Worm (Caenorhabditis elegans) whole organism, L4 larva: ENCODE measurements around the gene M03A1.8.

Experiments used
- D1046.2 ChIP-seq: fragments of 200-800 bp; sonication (Bioruptor generic); IDR thresholded peaks from 2 replicates; pipeline ENCODE4 v1.3.6; 2022; ENCODE audit warnings: missing genetic modification characterization, missing compliant biosample characterization
- F10B5.3 ChIP-seq: sonication (generic microtip); optimal IDR thresholded peaks from 2 replicates; lab custom pipeline; 2016; ENCODE audit warnings: mild to moderate bottlenecking, missing genetic modification characterization, missing compliant biosample characterization
- F37D6.2 ChIP-seq: sonication (generic microtip); optimal IDR thresholded peaks from 2 replicates; lab custom pipeline; 2016; ENCODE audit warnings: mild to moderate bottlenecking, missing genetic modification characterization, missing compliant biosample characterization
- F44E2.7 ChIP-seq: fragments of 200-800 bp; sonication (Bioruptor generic); IDR thresholded peaks from 2 replicates; pipeline ENCODE4 v2.1.2; 2022; ENCODE audit warnings: missing genetic modification characterization, missing compliant biosample characterization
- T20F7.1 ChIP-seq: fragments of 200-800 bp; sonication (Bioruptor generic); optimal IDR thresholded peaks from 2 replicates; lab custom pipeline; 2018; ENCODE audit warnings: mild to moderate bottlenecking, missing genetic modification characterization, missing compliant biosample characterization
- T26A8.4 ChIP-seq: fragments of 200-800 bp; sonication (Bioruptor generic); IDR thresholded peaks from 2 replicates; pipeline ENCODE4 v1.3.6; 2022; ENCODE audit warnings: missing genetic modification characterization, missing compliant biosample characterization
- Y48G9A.11 ChIP-seq: fragments of 200-800 bp; sonication (Bioruptor generic); IDR thresholded peaks from 2 replicates; pipeline ENCODE4 v1.3.6; 2022; ENCODE audit warnings: missing genetic modification reagents, missing genetic modification characterization, missing compliant biosample characterization
- Y75B8A.6 ChIP-seq: fragments of 200-800 bp; sonication (Bioruptor generic); IDR thresholded peaks from 2 replicates; pipeline ENCODE4 v1.3.6; 2022; ENCODE audit warnings: missing genetic modification reagents, missing genetic modification characterization, missing compliant biosample characterization
- ZK337.2 ChIP-seq: fragments of 200-800 bp; sonication (Bioruptor generic); IDR thresholded peaks from 2 replicates; pipeline ENCODE4 v1.3.6; 2022; ENCODE audit warnings: missing genetic modification reagents, missing genetic modification characterization, missing compliant biosample characterization
- ZK546.5 ChIP-seq, 2 experiments: sonication (generic microtip); optimal IDR thresholded peaks; 2 replicates each; lab custom pipeline; 2017; ENCODE audit warnings: missing biosample characterization in 2 of 2, missing genetic modification characterization in 2 of 2
- aha-1 ChIP-seq: fragments of 150-350 bp; peaks from one replicate; lab custom pipeline; 2014; ENCODE audit warnings: missing biosample characterization, missing genetic modification characterization
- aly-2 ChIP-seq: sonication (generic microtip); optimal IDR thresholded peaks from 2 replicates; lab custom pipeline; 2018; ENCODE audit warnings: missing biosample characterization, missing genetic modification characterization
- attf-4 ChIP-seq: sonication (generic microtip); optimal IDR thresholded peaks from 3 replicates; lab custom pipeline; 2017; ENCODE audit warnings: missing biosample characterization, missing genetic modification characterization
- ceh-20 ChIP-seq: fragments of 200-800 bp; sonication (Bioruptor generic); IDR thresholded peaks from 2 replicates; pipeline ENCODE4 v1.3.6; 2022; ENCODE audit warnings: missing genetic modification reagents, missing genetic modification characterization, missing compliant biosample characterization
- ceh-28 ChIP-seq: fragments of 150-350 bp; optimal IDR thresholded peaks from 2 replicates; lab custom pipeline; 2014; ENCODE audit warnings: missing biosample characterization, missing genetic modification reagents, missing genetic modification characterization
- ceh-62 ChIP-seq: sonication (generic microtip); optimal IDR thresholded peaks from 2 replicates; lab custom pipeline; 2017; ENCODE audit warnings: missing biosample characterization, missing genetic modification characterization
- ces-1 ChIP-seq: fragments of 150-350 bp; sonication (generic microtip); optimal IDR thresholded peaks from 4 replicates; lab custom pipeline; 2014; ENCODE audit warnings: missing biosample characterization, missing genetic modification reagents, missing genetic modification characterization
- dmd-6 ChIP-seq: fragments of 200-800 bp; sonication (Bioruptor generic); IDR thresholded peaks from 2 replicates; pipeline ENCODE4 v1.3.6; 2022; ENCODE audit warnings: missing genetic modification reagents, missing genetic modification characterization, missing compliant biosample characterization
- dmd-8 ChIP-seq: fragments of 200-800 bp; sonication (Bioruptor generic); IDR thresholded peaks from 2 replicates; pipeline ENCODE4 v1.3.6; 2022; ENCODE audit warnings: missing genetic modification characterization, missing compliant biosample characterization
- dpl-1 ChIP-seq: fragments of 150-350 bp; optimal IDR thresholded peaks from 2 replicates; lab custom pipeline; 2014; ENCODE audit warnings: missing biosample characterization, missing genetic modification reagents, missing genetic modification characterization
- duxl-1 ChIP-seq: sonication (generic microtip); optimal IDR thresholded peaks from 2 replicates; lab custom pipeline; 2016; ENCODE audit warnings: mild to moderate bottlenecking, missing genetic modification characterization, moderate library complexity, missing compliant biosample characterization; ENCODE audit not compliant: poor library complexity
- dve-1 ChIP-seq: sonication (generic microtip); optimal IDR thresholded peaks from 2 replicates; lab custom pipeline; 2017; ENCODE audit warnings: antibody characterized with exemption, mild to moderate bottlenecking, missing genetic modification characterization, missing compliant biosample characterization; ENCODE audit not compliant: insufficient read depth
- egl-43 ChIP-seq: fragments of 200-800 bp; sonication (Bioruptor generic); IDR thresholded peaks from 2 replicates; pipeline ENCODE4 v1.3.6; 2022; ENCODE audit warnings: missing genetic modification reagents, missing genetic modification characterization, missing compliant biosample characterization
- hif-1 ChIP-seq, 2 experiments: sonication (generic microtip); optimal IDR thresholded peaks; 2 replicates each; lab custom pipeline; 2016 to 2017; ENCODE audit warnings: missing compliant biosample characterization in 2 of 2, missing genetic modification characterization in 2 of 2, missing genetic modification reagents in 2 of 2, missing genotype in 2 of 2, mild to moderate bottlenecking in 1 of 2
- hlh-11 ChIP-seq: fragments of 200-800 bp; sonication (Bioruptor generic); optimal IDR thresholded peaks from 2 replicates; lab custom pipeline; 2018; ENCODE audit warnings: mild to moderate bottlenecking, missing genetic modification characterization, missing compliant biosample characterization
- hlh-30 ChIP-seq: sonication (generic microtip); optimal IDR thresholded peaks from 2 replicates; lab custom pipeline; 2017; ENCODE audit warnings: antibody characterized with exemption, mild to moderate bottlenecking, missing genetic modification characterization, missing compliant biosample characterization; ENCODE audit not compliant: insufficient read depth
- hmg-1.1 ChIP-seq: fragments of 200-800 bp; sonication (Bioruptor generic); IDR thresholded peaks from 2 replicates; pipeline ENCODE4 v1.3.6; 2022; ENCODE audit warnings: missing genetic modification reagents, missing genetic modification characterization, missing compliant biosample characterization
- lin-1 ChIP-seq: fragments of 200-800 bp; sonication (Bioruptor generic); IDR thresholded peaks from 2 replicates; pipeline ENCODE4 v1.3.6; 2022; ENCODE audit warnings: missing genetic modification reagents, missing genetic modification characterization, missing compliant biosample characterization
- lin-13 ChIP-seq: fragments of 150-350 bp; optimal IDR thresholded peaks from 2 replicates; lab custom pipeline; 2014; ENCODE audit warnings: missing biosample characterization, missing genetic modification reagents, missing genetic modification characterization
- lin-38 ChIP-seq: fragments of 200-800 bp; sonication (Bioruptor generic); IDR thresholded peaks from 2 replicates; pipeline ENCODE4 v1.3.6; 2022; ENCODE audit warnings: missing genetic modification reagents, missing genetic modification characterization, missing compliant biosample characterization
- lsy-2 ChIP-seq, 2 experiments: fragments of 150-350 bp in 1 of 2; sonication (generic microtip) in 1 of 2; optimal IDR thresholded peaks; 2 replicates each; lab custom pipeline; 2014 to 2017; ENCODE audit warnings: missing biosample characterization in 2 of 2, missing genetic modification characterization in 2 of 2
- madf-9 ChIP-seq: fragments of 200-800 bp; sonication (Bioruptor generic); conservative IDR thresholded peaks from 2 replicates; pipeline ENCODE4 v1.3.6; 2022; ENCODE audit warnings: missing genetic modification reagents, missing genetic modification characterization, missing compliant biosample characterization
- mdl-1 ChIP-seq, 2 experiments: fragments of 150-350 bp in 1 of 2; sonication (generic microtip) in 1 of 2; optimal IDR thresholded peaks; 2 replicates each; lab custom pipeline; 2014 to 2017; ENCODE audit warnings: missing biosample characterization in 2 of 2, missing genetic modification characterization in 2 of 2
- mep-1 ChIP-seq: fragments of 150-350 bp; sonication (generic microtip); optimal IDR thresholded peaks from 3 replicates; lab custom pipeline; 2014; ENCODE audit warnings: missing biosample characterization, missing genetic modification characterization
- nhr-11 ChIP-seq: fragments of 150-350 bp; optimal IDR thresholded peaks from 2 replicates; lab custom pipeline; 2014; ENCODE audit warnings: missing biosample characterization, missing genetic modification characterization
- nhr-28 ChIP-seq: fragments of 150-350 bp; optimal IDR thresholded peaks from 2 replicates; lab custom pipeline; 2014; ENCODE audit warnings: missing biosample characterization, missing genetic modification characterization
- nhr-41 ChIP-seq: fragments of 200-800 bp; sonication (Bioruptor generic); IDR thresholded peaks from 2 replicates; pipeline ENCODE4 v1.3.6; 2022; ENCODE audit warnings: missing genetic modification reagents, missing genetic modification characterization, missing compliant biosample characterization
- nhr-6 ChIP-seq: fragments of 150-350 bp; optimal IDR thresholded peaks from 2 replicates; lab custom pipeline; 2014; ENCODE audit warnings: missing biosample characterization, missing genetic modification characterization
- nhr-77 ChIP-seq: fragments of 150-350 bp; optimal IDR thresholded peaks from 2 replicates; lab custom pipeline; 2014; ENCODE audit warnings: missing biosample characterization, missing genetic modification characterization
- pha-4 ChIP-seq, 2 experiments: fragments of 150-350 bp in 1 of 2; fragments of 200-800 bp in 1 of 2; sonication (Bioruptor generic) in 1 of 2; IDR thresholded peaks in 1 of 2; optimal IDR thresholded peaks in 1 of 2; 2 replicates each; pipeline versions ENCODE4 v1.3.6 to Lab custom; 2014 to 2022; ENCODE audit warnings: missing genetic modification characterization in 2 of 2, missing genetic modification reagents in 2 of 2, missing biosample characterization in 1 of 2, missing compliant biosample characterization in 1 of 2
- rbr-2 ChIP-seq: sonication (generic microtip); optimal IDR thresholded peaks from 2 replicates; lab custom pipeline; 2016; ENCODE audit warnings: missing genotype, missing genetic modification characterization, missing compliant biosample characterization
- sdz-12 ChIP-seq: fragments of 200-800 bp; sonication (Bioruptor generic); optimal IDR thresholded peaks from 2 replicates; lab custom pipeline; 2018; ENCODE audit warnings: mild to moderate bottlenecking, missing genetic modification characterization, missing compliant biosample characterization
- set-16 ChIP-seq: fragments of 200-800 bp; sonication (Bioruptor generic); IDR thresholded peaks from 2 replicates; pipeline ENCODE4 v1.3.6; 2022; ENCODE audit warnings: missing genetic modification reagents, missing genetic modification characterization, missing compliant biosample characterization
- spr-3 ChIP-seq: fragments of 200-800 bp; sonication (Bioruptor generic); optimal IDR thresholded peaks from 2 replicates; lab custom pipeline; 2018; ENCODE audit warnings: mild to moderate bottlenecking, missing genetic modification characterization, missing compliant biosample characterization
- tra-1 ChIP-seq: fragments of 200-800 bp; sonication (Bioruptor generic); IDR thresholded peaks from 2 replicates; pipeline ENCODE4 v1.3.6; 2022; ENCODE audit warnings: missing genetic modification reagents, missing genetic modification characterization, missing compliant biosample characterization
- unc-130 ChIP-seq: sonication (generic microtip); optimal IDR thresholded peaks from 2 replicates; lab custom pipeline; 2016; ENCODE audit warnings: missing genetic modification reagents, missing genetic modification characterization, missing compliant biosample characterization
- unc-39 ChIP-seq: sonication (generic microtip); optimal IDR thresholded peaks from 2 replicates; lab custom pipeline; 2017; ENCODE audit warnings: missing biosample characterization, missing genetic modification characterization
- unc-62 ChIP-seq, 3 experiments: fragments of 150-350 bp in 1 of 3; sonication (generic microtip); optimal IDR thresholded peaks in 2 of 3; peaks in 1 of 3; 1 replicate in 1 of 3; 2 replicates in 2 of 3; lab custom pipeline; 2014 to 2017; ENCODE audit warnings: missing biosample characterization in 3 of 3, missing genetic modification characterization in 3 of 3, missing genetic modification reagents in 3 of 3, missing genotype in 1 of 3
- vab-7 ChIP-seq: fragments of 200-800 bp; sonication (Bioruptor generic); IDR thresholded peaks from 2 replicates; pipeline ENCODE4 v1.3.6; 2022; ENCODE audit warnings: missing genetic modification reagents, missing genetic modification characterization, missing compliant biosample characterization
- ztf-7 ChIP-seq: fragments of 150-350 bp; optimal IDR thresholded peaks from 2 replicates; lab custom pipeline; 2014; ENCODE audit warnings: missing biosample characterization, missing genetic modification characterization

M03A1.8 gene

DNA sequence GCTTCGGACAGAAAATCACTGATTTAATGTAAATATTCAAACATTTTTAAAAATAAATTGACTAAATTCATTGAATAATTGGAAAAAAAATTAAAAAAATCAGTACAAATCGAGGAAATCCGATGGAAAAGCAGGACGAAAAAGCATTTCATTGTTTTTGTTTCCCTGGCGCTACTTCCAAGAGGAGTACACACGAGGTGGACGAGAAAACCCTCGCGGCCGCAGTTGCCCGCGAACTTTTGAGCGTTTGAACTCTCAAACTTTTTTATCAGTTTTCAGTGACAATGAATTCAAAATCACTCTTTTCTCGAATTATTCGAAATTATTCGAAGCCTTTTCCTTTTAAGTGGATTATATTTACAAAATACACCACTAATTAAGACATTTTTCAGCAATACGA is 42.9 kb downstream of the M03A1.8 start, which contains the start of gene F35D11.4:
F35D11.4 (plus strand) TSS at position 393 of the 400 bp plus-strand sequence.
- peak; percentile 89 for TF ChIP-seq unc-130
- TF ChIP-seq pha-4 (GFP tag; IDR thresholded peaks at IDR 0.05; lab: Robert Waterston, UW): peak; percentile 20; the same call in 1 of the 2 replicates
- TF ChIP-seq pha-4 (tag; optimal IDR thresholded peaks at IDR 0.05; lab: Kevin White, UChicago): no peak
- no peak for TF ChIP-seq sdz-12 (GFP tag; lab: Kevin White, UChicago)
- peak; percentile 76 for TF ChIP-seq duxl-1 (tag; lab: Kevin White, UChicago)
- peak; percentile 94 for TF ChIP-seq dpl-1
- no peak for TF ChIP-seq nhr-41 (GFP tag; lab: Robert Waterston, UW)
- TF ChIP-seq Y75B8A.6: no peak
- no peak for TF ChIP-seq aly-2 (tag; lab: Kevin White, UChicago)
- peak; percentile 35 for TF ChIP-seq lin-13 (GFP tag; lab: Kevin White, UChicago)
- no peak for TF ChIP-seq ces-1 (GFP tag; lab: Kevin White, UChicago)
- 0 out of 2 replicates have a peak, but pooled peaks have one; percentile 35 for TF ChIP-seq tra-1
- TF ChIP-seq unc-39 (tag; lab: Kevin White, UChicago): no peak
- TF ChIP-seq mdl-1 (tag; optimal IDR thresholded peaks at IDR 0.05; lab: Kevin White, UChicago): peak in 1 of 2 experiments; percentile 7
- TF ChIP-seq nhr-11 (tag; lab: Kevin White, UChicago): peak; percentile 15
- TF ChIP-seq hif-1 (tag; optimal IDR thresholded peaks at IDR 0.05; lab: Kevin White, UChicago): peak in 1 of 2 experiments; percentile 89
- peak; percentile 71 for TF ChIP-seq hlh-11 (tag; lab: Kevin White, UChicago)
- TF ChIP-seq mep-1 (tag; lab: Kevin White, UChicago): peak; percentile 70
- peak; percentile 55 for TF ChIP-seq hlh-30 (tag; lab: Kevin White, UChicago)
- peak; percentile 65 for TF ChIP-seq lin-38 (GFP tag; lab: Robert Waterston, UW)
- peak; percentile 65 for TF ChIP-seq madf-9 (GFP tag; lab: Robert Waterston, UW)
- peak; percentile 56; the same call in 1 of the 2 replicates for TF ChIP-seq ceh-20 (GFP tag; lab: Robert Waterston, UW)
- TF ChIP-seq nhr-28: peak; percentile 47
- TF ChIP-seq nhr-6 (tag; lab: Kevin White, UChicago): peak; percentile 78
- TF ChIP-seq ZK546.5 (tag; optimal IDR thresholded peaks at IDR 0.05; lab: Kevin White, UChicago): no peak
- TF ChIP-seq F44E2.7 (GFP tag; lab: Robert Waterston, UW): no peak
- no peak for TF ChIP-seq set-16 (GFP tag; lab: Robert Waterston, UW)
- no peak for TF ChIP-seq egl-43
- TF ChIP-seq lsy-2 (tag; optimal IDR thresholded peaks at IDR 0.05; lab: Kevin White, UChicago): peak in 1 of 2 experiments; percentile 89
- peak; percentile 69 for TF ChIP-seq Y48G9A.11
- peak; percentile 82 for TF ChIP-seq dmd-6 (GFP tag; lab: Robert Waterston, UW)
- no peak for TF ChIP-seq dmd-8 (GFP tag; lab: Robert Waterston, UW)
- no peak for TF ChIP-seq ceh-28
- peak; percentile 18 for TF ChIP-seq T20F7.1 (GFP tag; lab: Kevin White, UChicago)
- TF ChIP-seq dve-1 (tag; lab: Kevin White, UChicago): peak; percentile 78
- no peak for TF ChIP-seq vab-7 (GFP tag; lab: Robert Waterston, UW)
- no peak for TF ChIP-seq F10B5.3 (tag; lab: Kevin White, UChicago)
- TF ChIP-seq lin-1: 0 out of 2 replicates have a peak, but pooled peaks have one; percentile 20
- TF ChIP-seq F37D6.2 (tag; lab: Kevin White, UChicago): peak; percentile 6
- TF ChIP-seq ZK337.2 (GFP tag; lab: Robert Waterston, UW): peak; percentile 95
- no peak for TF ChIP-seq spr-3 (GFP tag; lab: Kevin White, UChicago)
- peak; percentile 53 for TF ChIP-seq nhr-77 (tag; lab: Kevin White, UChicago)
- peak; percentile 46; the same call in 1 of the 2 replicates for TF ChIP-seq hmg-1.1 (GFP tag; lab: Robert Waterston, UW)
- TF ChIP-seq D1046.2: no peak
- no peak for TF ChIP-seq unc-62 (GFP tag; optimal IDR thresholded peaks at IDR 0.05 in 1 of 2; lab: Kevin White, UChicago)
- no peak for TF ChIP-seq unc-62 (tag; optimal IDR thresholded peaks at IDR 0.05; lab: Kevin White, UChicago)
- peak; percentile 60 for TF ChIP-seq rbr-2 (tag; lab: Kevin White, UChicago)
- no peak for TF ChIP-seq ztf-7
- TF ChIP-seq attf-4 (tag; lab: Kevin White, UChicago): no peak
- TF ChIP-seq ceh-62 (tag; lab: Kevin White, UChicago): no peak
- peak; percentile 29; the same call in 1 of the 2 replicates for TF ChIP-seq T26A8.4
- peak; percentile 99 for TF ChIP-seq aha-1 (tag; lab: Kevin White, UChicago)
